Worm (Caenorhabditis elegans) whole organism, L2 larva: ENCODE data around the gene srbc-57.

Experiments used
- C34F6.9 ChIP-seq: fragments of 150-350 bp; optimal IDR thresholded peaks from 2 replicates; lab custom pipeline; 2014; ENCODE audit warnings: missing biosample characterization, missing genetic modification characterization
- F13H6.1 ChIP-seq: sonication (generic microtip); optimal IDR thresholded peaks from 2 replicates; lab custom pipeline; 2016; ENCODE audit warnings: missing genetic modification characterization, missing compliant biosample characterization
- R02D3.7 ChIP-seq: fragments of 150-350 bp; optimal IDR thresholded peaks from 2 replicates; lab custom pipeline; 2014; ENCODE audit warnings: missing biosample characterization, missing genetic modification characterization
- Y55F3AM.14 ChIP-seq: fragments of 200-800 bp; sonication (Bioruptor generic); optimal IDR thresholded peaks from 2 replicates; lab custom pipeline; 2018; ENCODE audit warnings: mild to moderate bottlenecking, missing genetic modification characterization, missing compliant biosample characterization
- ZK546.5 ChIP-seq: sonication (generic microtip); optimal IDR thresholded peaks from 2 replicates; lab custom pipeline; 2017; ENCODE audit warnings: missing biosample characterization, missing genetic modification characterization
- alr-1 ChIP-seq: fragments of 150-350 bp; optimal IDR thresholded peaks from 2 replicates; lab custom pipeline; 2014; ENCODE audit warnings: missing biosample characterization, missing genetic modification characterization
- aly-2 ChIP-seq: fragments of 150-350 bp; optimal IDR thresholded peaks from 2 replicates; lab custom pipeline; 2014; ENCODE audit warnings: missing biosample characterization, missing genetic modification characterization
- ama-1 ChIP-seq: fragments of 150-350 bp; optimal IDR thresholded peaks from 2 replicates; lab custom pipeline; 2018; ENCODE audit warnings: inconsistent platforms
- blmp-1 ChIP-seq: sonication (generic microtip); optimal IDR thresholded peaks from 2 replicates; lab custom pipeline; 2017; ENCODE audit warnings: missing genetic modification characterization, mild to moderate bottlenecking, missing compliant biosample characterization, antibody characterized with exemption, moderate library complexity; ENCODE audit not compliant: insufficient read depth
- ceh-82 ChIP-seq: fragments of 150-350 bp; optimal IDR thresholded peaks from 2 replicates; lab custom pipeline; 2014; ENCODE audit warnings: missing biosample characterization, missing genetic modification characterization
- crh-2 ChIP-seq: sonication (generic microtip); optimal IDR thresholded peaks from 2 replicates; lab custom pipeline; 2017; ENCODE audit warnings: missing biosample characterization, missing genetic modification characterization
- dmd-4 ChIP-seq: sonication (generic microtip); optimal IDR thresholded peaks from 2 replicates; lab custom pipeline; 2017; ENCODE audit warnings: missing biosample characterization, missing genetic modification characterization
- egl-27 ChIP-seq: sonication (generic microtip); optimal IDR thresholded peaks from 3 replicates; lab custom pipeline; 2017; ENCODE audit warnings: missing biosample characterization, missing genetic modification reagents, missing genetic modification characterization
- elt-1 ChIP-seq: fragments of 150-350 bp; optimal IDR thresholded peaks from 2 replicates; lab custom pipeline; 2014; ENCODE audit warnings: missing biosample characterization, missing genetic modification characterization
- gmeb-1 ChIP-seq: fragments of 150-350 bp; optimal IDR thresholded peaks from 2 replicates; lab custom pipeline; 2014; ENCODE audit warnings: missing biosample characterization, missing genetic modification characterization
- lin-11 ChIP-seq: fragments of 150-350 bp; sonication (generic microtip); optimal IDR thresholded peaks from 2 replicates; lab custom pipeline; 2014; ENCODE audit warnings: missing biosample characterization, missing genetic modification characterization, inconsistent platforms, mixed read lengths
- lin-39 ChIP-seq: fragments of 150-350 bp; optimal IDR thresholded peaks from 2 replicates; lab custom pipeline; 2014; ENCODE audit warnings: missing biosample characterization, missing genetic modification reagents, missing genetic modification characterization
- lsy-2 ChIP-seq, 2 experiments: fragments of 150-350 bp in 1 of 2; sonication (generic microtip) in 1 of 2; optimal IDR thresholded peaks; 2 replicates each; lab custom pipeline; 2014 to 2017; ENCODE audit warnings: missing biosample characterization in 2 of 2, missing genetic modification characterization in 2 of 2
- mab-5 ChIP-seq: fragments of 150-350 bp; optimal IDR thresholded peaks from 2 replicates; lab custom pipeline; 2014; ENCODE audit warnings: missing biosample characterization, missing genetic modification characterization
- mbf-1 ChIP-seq: sonication (generic microtip); optimal IDR thresholded peaks from 2 replicates; lab custom pipeline; 2017; ENCODE audit warnings: missing biosample characterization, missing genetic modification characterization
- mdl-1 ChIP-seq, 2 experiments: fragments of 150-350 bp in 1 of 2; sonication (generic microtip) in 1 of 2; optimal IDR thresholded peaks; 2 replicates each; lab custom pipeline; 2017; ENCODE audit warnings: missing biosample characterization in 2 of 2, missing genetic modification characterization in 2 of 2
- nhr-11 ChIP-seq: fragments of 150-350 bp; optimal IDR thresholded peaks from 2 replicates; lab custom pipeline; 2014; ENCODE audit warnings: missing biosample characterization, missing genetic modification characterization
- nhr-12 ChIP-seq: fragments of 150-350 bp; optimal IDR thresholded peaks from 2 replicates; lab custom pipeline; 2014; ENCODE audit warnings: missing biosample characterization, missing genetic modification characterization
- nhr-129 ChIP-seq: fragments of 150-350 bp; optimal IDR thresholded peaks from 2 replicates; lab custom pipeline; 2014; ENCODE audit warnings: missing biosample characterization, missing genetic modification characterization
- nhr-21 ChIP-seq: fragments of 150-350 bp; optimal IDR thresholded peaks from 2 replicates; lab custom pipeline; 2014; ENCODE audit warnings: missing biosample characterization, missing genetic modification characterization
- nhr-23 ChIP-seq: fragments of 150-350 bp; optimal IDR thresholded peaks from 2 replicates; lab custom pipeline; 2014; ENCODE audit warnings: missing biosample characterization, missing genetic modification reagents, missing genetic modification characterization
- nhr-237 ChIP-seq: fragments of 150-350 bp; optimal IDR thresholded peaks from 2 replicates; lab custom pipeline; 2014; ENCODE audit warnings: missing biosample characterization, missing genetic modification characterization
- nhr-6 ChIP-seq: fragments of 150-350 bp; optimal IDR thresholded peaks from 2 replicates; lab custom pipeline; 2014; ENCODE audit warnings: missing biosample characterization, missing genetic modification characterization
- nhr-77 ChIP-seq: fragments of 150-350 bp; optimal IDR thresholded peaks from 2 replicates; lab custom pipeline; 2014; ENCODE audit warnings: missing biosample characterization, missing genetic modification characterization
- sem-4 ChIP-seq: fragments of 150-350 bp; optimal IDR thresholded peaks from 2 replicates; lab custom pipeline; 2014; ENCODE audit warnings: missing biosample characterization, missing genetic modification reagents, missing genetic modification characterization
- skn-1 ChIP-seq: sonication (generic microtip); optimal IDR thresholded peaks from 2 replicates; lab custom pipeline; 2017; ENCODE audit warnings: missing biosample characterization, missing genetic modification characterization
- sma-9 ChIP-seq, 2 experiments: fragments of 150-350 bp in 1 of 2; sonication (generic microtip) in 1 of 2; optimal IDR thresholded peaks; 2 replicates each; lab custom pipeline; 2014 to 2016; ENCODE audit warnings: missing genetic modification characterization in 2 of 2, mild to moderate bottlenecking in 1 of 2, missing biosample characterization in 1 of 2, missing compliant biosample characterization in 1 of 2, missing genetic modification reagents in 1 of 2, moderate library complexity in 1 of 2
- snpc-4 ChIP-seq: fragments of 150-350 bp; optimal IDR thresholded peaks from 2 replicates; lab custom pipeline; 2014; ENCODE audit warnings: missing biosample characterization, missing genetic modification characterization
- unc-62 ChIP-seq: fragments of 150-350 bp; optimal IDR thresholded peaks from 2 replicates; lab custom pipeline; 2014; ENCODE audit warnings: missing biosample characterization, missing genetic modification reagents, missing genetic modification characterization
- zag-1 ChIP-seq: fragments of 150-350 bp; optimal IDR thresholded peaks from 2 replicates; lab custom pipeline; 2014; ENCODE audit warnings: missing biosample characterization, missing genetic modification characterization
- ztf-1 ChIP-seq: fragments of 200-800 bp; sonication (Bioruptor generic); conservative IDR thresholded peaks from 2 replicates; pipeline ENCODE4 v1.3.6; 2022; ENCODE audit warnings: missing genetic modification characterization, missing compliant biosample characterization
- ztf-4 ChIP-seq: fragments of 150-350 bp; optimal IDR thresholded peaks from 2 replicates; lab custom pipeline; 2014; ENCODE audit warnings: missing biosample characterization, missing genetic modification characterization

srbc-57 gene

ce11 chrV:433898-434297 is 34.5 kb downstream of the srbc-57 start, which contains the start of gene B0554.2:
Gene B0554.2 (plus strand): TSS chrV:434198.
- TF ChIP-seq unc-62 (GFP tag; lab: Kevin White, UChicago) (no peak), zag-1 (tag; lab: Kevin White, UChicago) (no peak), C34F6.9 (tag; lab: Kevin White, UChicago) (no peak), mbf-1 (tag; lab: Kevin White, UChicago) (no peak), nhr-77 (no peak), R02D3.7 (tag; lab: Kevin White, UChicago) (no peak), nhr-237 (tag; lab: Kevin White, UChicago) (no peak), mab-5 (no peak), nhr-21 (tag; lab: Kevin White, UChicago) (no peak), F13H6.1 (tag; lab: Kevin White, UChicago) (no peak), snpc-4 (tag; lab: Kevin White, UChicago) (no peak), aly-2 (tag; lab: Kevin White, UChicago) (no peak), ztf-1 (GFP tag; lab: Robert Waterston, UW) (no peak), nhr-12 (tag; lab: Kevin White, UChicago) (no peak), ama-1 (lab: Kevin White, UChicago) (no peak), egl-27 (tag; lab: Kevin White, UChicago) (no peak), lsy-2 (tag; optimal IDR thresholded peaks at IDR 0.05; lab: Kevin White, UChicago) (no peak), ZK546.5 (tag; lab: Kevin White, UChicago) (no peak), lin-39 (tag; lab: Kevin White, UChicago) (no peak), nhr-129 (tag; lab: Kevin White, UChicago) (no peak)

ce11 chrV:432991-433390 is 35.4 kb downstream of the srbc-57 start:
- TF ChIP-seq lin-11 (tag; lab: Kevin White, UChicago): no peak
- TF ChIP-seq unc-62 (GFP tag; lab: Kevin White, UChicago): no peak
- TF ChIP-seq alr-1 (tag; lab: Kevin White, UChicago): no peak
- TF ChIP-seq nhr-129 (tag; lab: Kevin White, UChicago): no peak
- TF ChIP-seq gmeb-1 (tag; lab: Kevin White, UChicago): no peak
- TF ChIP-seq nhr-237 (tag; lab: Kevin White, UChicago): no peak
- no peak for TF ChIP-seq nhr-11 (tag; lab: Kevin White, UChicago)
- TF ChIP-seq ztf-4 (tag; lab: Kevin White, UChicago): no peak
- no peak for TF ChIP-seq blmp-1 (tag; lab: Kevin White, UChicago)
- no peak for TF ChIP-seq ceh-82 (tag; lab: Kevin White, UChicago)
- TF ChIP-seq C34F6.9 (tag; lab: Kevin White, UChicago): no peak
- no peak for TF ChIP-seq crh-2 (tag; lab: Kevin White, UChicago)
- TF ChIP-seq sma-9 (GFP tag; optimal IDR thresholded peaks at IDR 0.05; lab: Kevin White, UChicago): no peak
- TF ChIP-seq sma-9 (tag; optimal IDR thresholded peaks at IDR 0.05; lab: Kevin White, UChicago): no peak
- no peak for TF ChIP-seq ama-1 (lab: Kevin White, UChicago)
- TF ChIP-seq elt-1: no peak
- no peak for TF ChIP-seq nhr-23 (tag; lab: Kevin White, UChicago)
- TF ChIP-seq skn-1: no peak
- TF ChIP-seq, all 48 proteins: peak for 0

ce11 chrV:428844-429243 is 39.5 kb downstream of the srbc-57 start, which contains the start of gene B0554.4:
Gene B0554.4 (plus strand): TSS chrV:429144.
- TF ChIP-seq R02D3.7 (tag; lab: Kevin White, UChicago) (no peak), nhr-6 (tag; lab: Kevin White, UChicago) (no peak), unc-62 (GFP tag; lab: Kevin White, UChicago) (no peak), nhr-12 (tag; lab: Kevin White, UChicago) (no peak), Y55F3AM.14 (no peak), dmd-4 (no peak), sem-4 (no peak), egl-27 (tag; lab: Kevin White, UChicago) (no peak), nhr-23 (tag; lab: Kevin White, UChicago) (no peak), nhr-237 (tag; lab: Kevin White, UChicago) (no peak), mdl-1 (tag; optimal IDR thresholded peaks at IDR 0.05; lab: Kevin White, UChicago) (no peak), crh-2 (tag; lab: Kevin White, UChicago) (no peak), alr-1 (tag; lab: Kevin White, UChicago) (no peak), sma-9 (GFP tag; optimal IDR thresholded peaks at IDR 0.05; lab: Kevin White, UChicago) (no peak), sma-9 (tag; optimal IDR thresholded peaks at IDR 0.05; lab: Kevin White, UChicago) (no peak), skn-1 (no peak), nhr-129 (tag; lab: Kevin White, UChicago) (no peak)
